Worm (Caenorhabditis elegans): ENCODE measurements around the gene C18H7.6.

Gene C18H7.6

ce11 chrIV:607628-608027, 15.3 kb upstream of the C18H7.6 start (continued):
- TF ChIP-seq alr-1 (tag; optimal IDR thresholded peaks at IDR 0.05; ENCODE audit: borderline replicate concordance) (no peak), lsy-2 (tag; optimal IDR thresholded peaks at IDR 0.05) (peak in 1 of 2 experiments; percentile 42), fkh-4 (tag; optimal IDR thresholded peaks at IDR 0.05; ENCODE audit: borderline replicate concordance) (no peak), blmp-1 (tag; optimal IDR thresholded peaks at IDR 0.05) (no peak), egl-27 (tag; optimal IDR thresholded peaks at IDR 0.05) (no peak), zag-1 (tag; optimal IDR thresholded peaks at IDR 0.05) (no peak), aha-1 (tag; optimal IDR thresholded peaks at IDR 0.05) (no peak), nhr-90 (tag; optimal IDR thresholded peaks at IDR 0.05; ENCODE audit: poor library complexity) (no peak), rnt-1 (tag; optimal IDR thresholded peaks at IDR 0.05) (peak; percentile 35), mef-2 (tag; optimal IDR thresholded peaks at IDR 0.05) (no peak), unc-86 (tag; optimal IDR thresholded peaks at IDR 0.05) (no peak)

- TF ChIP-seq ceh-90 (tag; optimal IDR thresholded peaks at IDR 0.05) (no peak), nhr-77 (tag; optimal IDR thresholded peaks at IDR 0.05) (no peak), rnt-1 (tag; optimal IDR thresholded peaks at IDR 0.05) (peak; percentile 25), lsy-2 (tag; optimal IDR thresholded peaks at IDR 0.05) (no peak)
These were observed 13.8 kb upstream of the C18H7.6 start, which contains the start of gene inx-18 for ce11 chrIV:606055-606454. TSS of gene inx-18 (plus strand) at chrIV:606355.

ce11 chrIV:605431-605830, 13.1 kb upstream of the C18H7.6 start:
- TF ChIP-seq pax-3 (tag; optimal IDR thresholded peaks at IDR 0.05) = no peak
- TF ChIP-seq blmp-1 (tag; optimal IDR thresholded peaks at IDR 0.05) = no peak
- peak; percentile 91 for TF ChIP-seq ceh-8 (GFP tag; optimal IDR thresholded peaks at IDR 0.05)
- no peak for TF ChIP-seq F16B12.6 (tag; optimal IDR thresholded peaks at IDR 0.05)
- no peak for TF ChIP-seq xbp-1 (tag; optimal IDR thresholded peaks at IDR 0.05)

ce11 chrIV:604817-605216, 12.5 kb upstream of the C18H7.6 start:
- TF ChIP-seq ceh-8 (GFP tag; optimal IDR thresholded peaks at IDR 0.05) (no peak), efl-1 (optimal IDR thresholded peaks at IDR 0.05) (no peak), efl-1 (GFP tag; optimal IDR thresholded peaks at IDR 0.05 in 1 of 2) (no peak), ceh-90 (tag; optimal IDR thresholded peaks at IDR 0.05) (no peak), vab-15 (tag; optimal IDR thresholded peaks at IDR 0.05) (no peak), elt-2 (tag; optimal IDR thresholded peaks at IDR 0.05) (no peak), jun-1 (tag; optimal IDR thresholded peaks at IDR 0.05) (no peak)

- TF ChIP-seq irx-1 (tag; optimal IDR thresholded peaks at IDR 0.05) (no peak), nhr-12 (tag; optimal IDR thresholded peaks at IDR 0.05) (no peak), elt-3 (tag; optimal IDR thresholded peaks at IDR 0.05) (no peak), grh-1 (GFP tag; IDR thresholded peaks at IDR 0.05) (no peak), nhr-237 (tag; optimal IDR thresholded peaks at IDR 0.05) (no peak)
These were observed 11.9 kb upstream of the C18H7.6 start, which contains the start of gene col-102 for ce11 chrIV:604144-604543. TSS of gene col-102 (plus strand) at chrIV:604444.

ce11 chrIV:603543-603942, 11.3 kb upstream of the C18H7.6 start, which contains the start of gene prmt-4:
TSS of gene prmt-4 (minus strand) at chrIV:603643.
- TF ChIP-seq elt-2 (tag; optimal IDR thresholded peaks at IDR 0.05) (no peak), sptf-1 (tag; optimal IDR thresholded peaks at IDR 0.05) (no peak), efl-1 (optimal IDR thresholded peaks at IDR 0.05) (no peak), efl-1 (GFP tag; optimal IDR thresholded peaks at IDR 0.05 in 1 of 2) (peak in 1 of 2 experiments; percentile 9)

ce11 chrIV:601595-601994, 9.3 kb upstream of the C18H7.6 start, which contains the start of gene srt-59:
TSS of gene srt-59 (minus strand) at chrIV:601695.
- no peak for TF ChIP-seq nhr-237 (tag; optimal IDR thresholded peaks at IDR 0.05)
- TF ChIP-seq rnt-1 (tag; optimal IDR thresholded peaks at IDR 0.05) = no peak
- TF ChIP-seq lsy-2 (tag; optimal IDR thresholded peaks at IDR 0.05) = no peak

Measured in whole organism, L1 larva.